Fruit fly (Drosophila melanogaster) whole organism, prepupa: Measurements from ENCODE around the gene sky.

ENCODE experiments used
- Blimp-1 ChIP-seq: fragments of 200-800 bp; sonication (Bioruptor generic); optimal IDR thresholded peaks from 3 replicates; lab custom pipeline; 2017; ENCODE audit warnings: missing biosample characterization, missing genetic modification characterization, mild to moderate bottlenecking, moderate library complexity, missing genetic modification reagents
- CG10631 ChIP-seq: fragments of 200-800 bp; sonication (Bioruptor generic); optimal IDR thresholded peaks from 2 replicates; lab custom pipeline; 2016; ENCODE audit warnings: missing biosample characterization, missing genetic modification characterization
- CG10669 ChIP-seq: fragments of 200-800 bp; sonication (Bioruptor generic); optimal IDR thresholded peaks from 3 replicates; lab custom pipeline; 2018; ENCODE audit warnings: missing biosample characterization, mild to moderate bottlenecking, missing genetic modification characterization, moderate library complexity
- CG11762 ChIP-seq: fragments of 200-800 bp; sonication (Bioruptor generic); optimal IDR thresholded peaks from 3 replicates; lab custom pipeline; 2016; ENCODE audit warnings: missing biosample characterization, missing genetic modification characterization; ENCODE audit not compliant: insufficient read depth
- CG11902 ChIP-seq: fragments of 200-800 bp; sonication (Bioruptor generic); optimal IDR thresholded peaks from 3 replicates; lab custom pipeline; 2016; ENCODE audit warnings: missing biosample characterization, missing genetic modification characterization
- CG15336 ChIP-seq: fragments of 200-800 bp; sonication (Bioruptor generic); IDR thresholded peaks from 2 replicates; pipeline ENCODE4 v1.3.6; 2022; ENCODE audit warnings: missing biosample characterization, missing genetic modification characterization
- CG3032 ChIP-seq: fragments of 200-800 bp; optimal IDR thresholded peaks from 2 replicates; lab custom pipeline; 2019; ENCODE audit warnings: missing biosample characterization, mild to moderate bottlenecking, missing genetic modification characterization, moderate library complexity
- CG31627 ChIP-seq: fragments of 200-800 bp; sonication (Bioruptor generic); optimal IDR thresholded peaks from 3 replicates; lab custom pipeline; 2016; ENCODE audit warnings: missing biosample characterization, missing genetic modification characterization
- CG34406 ChIP-seq: fragments of 200-800 bp; sonication (Bioruptor generic); optimal IDR thresholded peaks from 3 replicates; lab custom pipeline; 2016; ENCODE audit warnings: missing biosample characterization, missing genetic modification characterization
- CG3919 ChIP-seq: fragments of 200-800 bp; sonication (Bioruptor generic); optimal IDR thresholded peaks from 3 replicates; lab custom pipeline; 2016; ENCODE audit warnings: missing biosample characterization, missing genetic modification characterization
- CG6276 ChIP-seq: fragments of 200-800 bp; sonication (Bioruptor generic); optimal IDR thresholded peaks from 2 replicates; lab custom pipeline; 2017; ENCODE audit warnings: missing biosample characterization, mild to moderate bottlenecking, missing genetic modification characterization
- CG6792 ChIP-seq: fragments of 200-800 bp; sonication (Bioruptor generic); optimal IDR thresholded peaks from 3 replicates; lab custom pipeline; 2016; ENCODE audit warnings: missing biosample characterization, missing genetic modification characterization
- CG6808 ChIP-seq: fragments of 200-800 bp; sonication (Bioruptor generic); optimal IDR thresholded peaks from 3 replicates; lab custom pipeline; 2017; ENCODE audit warnings: missing biosample characterization, missing genetic modification characterization, mild to moderate bottlenecking, moderate library complexity, missing genetic modification reagents
- CG6854 ChIP-seq: fragments of 200-800 bp; sonication (Bioruptor generic); optimal IDR thresholded peaks from 2 replicates; lab custom pipeline; 2017; ENCODE audit warnings: missing biosample characterization, mild to moderate bottlenecking, missing genetic modification characterization
- CG7368 ChIP-seq: fragments of 200-800 bp; sonication (Bioruptor generic); optimal IDR thresholded peaks from 3 replicates; lab custom pipeline; 2016; ENCODE audit warnings: missing biosample characterization, missing genetic modification characterization
- CG8119 ChIP-seq: fragments of 200-800 bp; sonication (Bioruptor generic); IDR thresholded peaks from 3 replicates; pipeline ENCODE4 v1.3.6; 2022; ENCODE audit warnings: missing biosample characterization, missing genetic modification characterization
- CG8319 ChIP-seq: fragments of 200-800 bp; sonication (Bioruptor generic); optimal IDR thresholded peaks from 3 replicates; lab custom pipeline; 2016; ENCODE audit warnings: missing biosample characterization, missing genetic modification characterization
- CG8632 ChIP-seq: fragments of 200-800 bp; sonication (Bioruptor generic); optimal IDR thresholded peaks from 3 replicates; lab custom pipeline; 2016; ENCODE audit warnings: missing biosample characterization, missing genetic modification characterization
- CG9139 ChIP-seq: fragments of 200-800 bp; sonication (Bioruptor generic); optimal IDR thresholded peaks from 3 replicates; lab custom pipeline; 2017; ENCODE audit warnings: missing biosample characterization, mild to moderate bottlenecking, missing genetic modification characterization
- Eip75B ChIP-seq: fragments of 200-800 bp; sonication (Bioruptor generic); optimal IDR thresholded peaks from 3 replicates; lab custom pipeline; 2016; ENCODE audit warnings: missing biosample characterization, missing genetic modification characterization
- Eip78C ChIP-seq: fragments of 200-800 bp; sonication (Bioruptor generic); peaks from one replicate; lab custom pipeline; 2016; ENCODE audit warnings: missing biosample characterization, missing genetic modification characterization
- Eip93F ChIP-seq: fragments of 200-800 bp; sonication (Bioruptor generic); optimal IDR thresholded peaks from 2 replicates; lab custom pipeline; 2016; ENCODE audit warnings: missing biosample characterization, mild to moderate bottlenecking, missing genetic modification characterization
- Ets96B ChIP-seq: fragments of 200-800 bp; optimal IDR thresholded peaks from 2 replicates; lab custom pipeline; 2019; ENCODE audit warnings: missing biosample characterization, mild to moderate bottlenecking, missing genetic modification characterization, moderate library complexity
- Gug ChIP-seq: fragments of 200-800 bp; sonication (Bioruptor generic); IDR thresholded peaks from 2 replicates; pipeline ENCODE4 v1.3.6; 2022; ENCODE audit warnings: missing biosample characterization, missing genetic modification characterization
- Hr38 ChIP-seq: sonication (Bioruptor generic); optimal IDR thresholded peaks from 2 replicates; lab custom pipeline; 2016; ENCODE audit warnings: missing biosample characterization, missing genetic modification characterization
- Hr39 ChIP-seq: fragments of 200-800 bp; sonication (Bioruptor generic); optimal IDR thresholded peaks from 2 replicates; lab custom pipeline; 2016; ENCODE audit warnings: missing biosample characterization, missing genetic modification characterization
- Met ChIP-seq: fragments of 200-800 bp; sonication (Bioruptor generic); optimal IDR thresholded peaks from 3 replicates; lab custom pipeline; 2016; ENCODE audit warnings: missing biosample characterization, missing genetic modification characterization
- OdsH ChIP-seq: fragments of 200-800 bp; sonication (Bioruptor generic); optimal IDR thresholded peaks from 3 replicates; lab custom pipeline; 2016; ENCODE audit warnings: missing biosample characterization, missing genetic modification characterization
- Smox ChIP-seq: fragments of 200-800 bp; sonication (Bioruptor generic); optimal IDR thresholded peaks from 3 replicates; lab custom pipeline; 2016; ENCODE audit warnings: missing biosample characterization, missing genetic modification characterization
- Sox14 ChIP-seq: fragments of 200-800 bp; sonication (Bioruptor generic); optimal IDR thresholded peaks from 3 replicates; lab custom pipeline; 2016; ENCODE audit warnings: missing biosample characterization, missing genetic modification characterization
- Sox15 ChIP-seq: fragments of 200-800 bp; sonication (Bioruptor generic); optimal IDR thresholded peaks from 3 replicates; lab custom pipeline; 2016; ENCODE audit warnings: missing biosample characterization, missing genetic modification characterization
- achi ChIP-seq: fragments of 200-800 bp; sonication (Bioruptor generic); optimal IDR thresholded peaks from 3 replicates; lab custom pipeline; 2016; ENCODE audit warnings: missing biosample characterization, missing genetic modification characterization
- acj6 ChIP-seq: fragments of 200-800 bp; sonication (Bioruptor generic); optimal IDR thresholded peaks from 3 replicates; lab custom pipeline; 2016; ENCODE audit warnings: missing biosample characterization, missing genetic modification characterization
- cyc ChIP-seq: fragments of 200-800 bp; sonication (Bioruptor generic); optimal IDR thresholded peaks from 3 replicates; lab custom pipeline; 2016; ENCODE audit warnings: missing biosample characterization, missing genetic modification characterization
- dac ChIP-seq: fragments of 200-800 bp; sonication (Bioruptor generic); optimal IDR thresholded peaks from 2 replicates; lab custom pipeline; 2017; ENCODE audit warnings: missing biosample characterization, mild to moderate bottlenecking, missing genetic modification characterization
- dsx ChIP-seq: fragments of 200-800 bp; optimal IDR thresholded peaks from 3 replicates; lab custom pipeline; 2019; ENCODE audit warnings: missing biosample characterization, mild to moderate bottlenecking, missing genetic modification characterization, moderate library complexity; ENCODE audit not compliant: poor library complexity, severe bottlenecking
- eg ChIP-seq: fragments of 200-800 bp; sonication (Bioruptor generic); IDR thresholded peaks from 3 replicates; pipeline ENCODE4 v1.3.6; 2022; ENCODE audit warnings: missing biosample characterization, missing genetic modification characterization
- esn ChIP-seq: fragments of 200-800 bp; sonication (Bioruptor generic); optimal IDR thresholded peaks from 2 replicates; lab custom pipeline; 2016; ENCODE audit warnings: missing biosample characterization, mild to moderate bottlenecking, missing genetic modification characterization, moderate library complexity
- fd59A ChIP-seq: fragments of 200-800 bp; sonication (Bioruptor generic); optimal IDR thresholded peaks from 2 replicates; lab custom pipeline; 2017; ENCODE audit warnings: missing biosample characterization, mild to moderate bottlenecking, missing genetic modification characterization, missing genetic modification reagents
- fd85E ChIP-seq: fragments of 200-800 bp; sonication (Bioruptor generic); optimal IDR thresholded peaks from 3 replicates; lab custom pipeline; 2016; ENCODE audit warnings: missing biosample characterization, missing genetic modification characterization
- fkh ChIP-seq: fragments of 200-800 bp; sonication (Bioruptor generic); optimal IDR thresholded peaks from 3 replicates; lab custom pipeline; 2017; ENCODE audit warnings: missing biosample characterization, mild to moderate bottlenecking, missing genetic modification characterization, moderate library complexity
- lz ChIP-seq: fragments of 200-800 bp; sonication (Bioruptor generic); optimal IDR thresholded peaks from 3 replicates; lab custom pipeline; 2016; ENCODE audit warnings: missing biosample characterization, missing genetic modification characterization
- net ChIP-seq: fragments of 200-800 bp; sonication (Bioruptor generic); optimal IDR thresholded peaks from 3 replicates; lab custom pipeline; 2016; ENCODE audit warnings: missing biosample characterization, missing genetic modification characterization
- pdm3 ChIP-seq: fragments of 200-800 bp; sonication (Bioruptor generic); optimal IDR thresholded peaks from 3 replicates; lab custom pipeline; 2016; ENCODE audit warnings: missing biosample characterization, missing genetic modification characterization
- salr ChIP-seq, 2 experiments: fragments of 200-800 bp; sonication (Bioruptor generic); optimal IDR thresholded peaks; 3 replicates each; lab custom pipeline; 2016 to 2018; ENCODE audit warnings: missing biosample characterization in 2 of 2, missing genetic modification characterization in 2 of 2, mild to moderate bottlenecking in 1 of 2
- spab ChIP-seq: fragments of 200-800 bp; sonication (Bioruptor generic); optimal IDR thresholded peaks from 2 replicates; lab custom pipeline; 2017; ENCODE audit warnings: missing biosample characterization, mild to moderate bottlenecking, missing genetic modification characterization, missing genetic modification reagents
- ss ChIP-seq, 2 experiments: fragments of 200-800 bp; sonication (Bioruptor generic); optimal IDR thresholded peaks; 2 replicates in 1 of 2; 3 replicates in 1 of 2; lab custom pipeline; 2017 to 2018; ENCODE audit warnings: mild to moderate bottlenecking in 2 of 2, missing biosample characterization in 2 of 2, missing genetic modification characterization in 2 of 2, moderate library complexity in 1 of 2
- topi ChIP-seq: fragments of 200-800 bp; sonication (Bioruptor generic); optimal IDR thresholded peaks from 3 replicates; lab custom pipeline; 2016; ENCODE audit warnings: missing biosample characterization, missing genetic modification characterization
- vri ChIP-seq: fragments of 200-800 bp; sonication (Bioruptor generic); optimal IDR thresholded peaks from 3 replicates; lab custom pipeline; 2016; ENCODE audit warnings: missing biosample characterization, mild to moderate bottlenecking, missing genetic modification characterization

The sky gene

DNA sequence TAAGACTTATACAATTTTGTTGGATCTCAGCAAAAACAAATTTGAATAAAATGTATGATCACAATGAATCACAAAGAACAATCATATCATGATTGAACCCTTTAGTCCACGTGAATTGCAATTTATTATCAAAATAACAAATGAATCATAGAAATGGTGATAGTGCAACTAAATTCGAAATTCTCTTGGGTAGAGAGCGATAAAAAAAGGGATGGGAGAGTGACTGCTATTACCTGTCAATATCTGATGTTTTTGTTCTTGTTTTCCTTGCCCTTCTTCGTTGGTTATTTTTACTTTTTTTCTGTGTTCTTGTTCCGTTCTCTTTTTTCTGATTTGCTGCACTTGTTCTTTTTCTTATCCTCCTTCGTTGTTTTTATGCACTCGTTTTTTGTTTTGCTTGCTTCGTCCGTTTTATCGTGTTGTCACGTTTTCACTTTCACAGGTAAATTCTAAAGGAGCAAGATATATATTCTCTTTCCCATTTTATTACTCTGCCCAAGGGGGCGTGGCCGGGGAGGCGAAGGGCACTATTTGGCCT is 2.0 kb downstream of the sky start (continued):
- TF ChIP-seq CG6792 (GFP tag; lab: Kevin White, UChicago), result no peak
- TF ChIP-seq, all 60 proteins: peak for 13

DNA sequence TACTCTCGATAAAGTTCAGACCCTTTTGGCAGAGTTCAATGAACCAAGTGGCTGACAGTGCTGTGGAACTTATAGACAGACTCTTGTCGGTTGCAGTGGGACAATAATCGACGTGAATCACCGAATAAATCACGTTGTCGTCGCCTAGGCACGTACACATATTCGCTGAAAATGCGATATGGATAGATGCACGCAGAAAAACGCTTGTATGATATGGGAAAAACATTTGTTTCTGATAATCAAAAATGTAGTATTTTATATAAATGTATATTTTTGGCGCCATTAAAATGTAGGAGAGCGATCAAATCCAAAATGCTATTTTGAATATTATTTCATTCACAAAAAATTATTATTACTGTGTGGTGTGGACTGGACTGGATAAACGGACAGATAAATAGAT is 3.5 kb downstream of the sky start:
- TF ChIP-seq ss (GFP tag; optimal IDR thresholded peaks at IDR 0.05; lab: Kevin White, UChicago) (peak; percentile 35 to 52), OdsH (GFP tag; lab: Kevin White, UChicago) (peak; percentile 76), CG6276 (GFP tag; lab: Kevin White, UChicago) (peak; percentile 67), spab (GFP tag; lab: Kevin White, UChicago) (peak; percentile 49), lz (GFP tag; lab: Kevin White, UChicago) (peak; percentile 29), Gug (GFP tag; lab: Robert Waterston, UW) (peak; percentile 81), Eip78C (GFP tag; lab: Kevin White, UChicago) (peak; percentile 94), Ets96B (tag; lab: Kevin White, UChicago) (peak; percentile 77), cyc (GFP tag; lab: Kevin White, UChicago) (peak; percentile 30), CG10669 (GFP tag; lab: Kevin White, UChicago) (peak; percentile 69), CG9139 (GFP tag; lab: Kevin White, UChicago) (peak; percentile 15), salr (GFP tag; optimal IDR thresholded peaks at IDR 0.05; lab: Kevin White, UChicago) (peak in 1 of 2 experiments; percentile 57), Sox14 (peak; percentile 53), achi (GFP tag; lab: Kevin White, UChicago) (peak; percentile 73), CG8632 (GFP tag; lab: Kevin White, UChicago) (peak; percentile 43), net (GFP tag; lab: Kevin White, UChicago) (peak; percentile 55), CG6808 (GFP tag; lab: Kevin White, UChicago) (peak; percentile 60), eg (GFP tag; lab: Robert Waterston, UW) (peak; percentile 88), dac (GFP tag; lab: Kevin White, UChicago) (no peak), dsx (GFP tag; lab: Kevin White, UChicago) (peak; percentile 59), Sox15 (GFP tag; lab: Kevin White, UChicago) (no peak), CG8119 (GFP tag; lab: Robert Waterston, UW) (peak; percentile 84), Eip75B (GFP tag; lab: Kevin White, UChicago) (peak; percentile 42), Met (GFP tag; lab: Kevin White, UChicago) (peak; percentile 60), CG15336 (peak; percentile 89), CG3919 (GFP tag; lab: Kevin White, UChicago) (peak; percentile 71), topi (GFP tag; lab: Kevin White, UChicago) (peak; percentile 44), CG31627 (GFP tag; lab: Kevin White, UChicago) (peak; percentile 36), Hr38 (GFP tag; lab: Kevin White, UChicago) (no peak), esn (GFP tag; lab: Kevin White, UChicago) (peak; percentile 48), Smox (GFP tag; lab: Kevin White, UChicago) (peak; percentile 59), vri (GFP tag; lab: Kevin White, UChicago) (no peak), CG10631 (GFP tag; lab: Kevin White, UChicago) (peak; percentile 70), CG7368 (no peak), pdm3 (GFP tag; lab: Kevin White, UChicago) (peak; percentile 72), CG3032 (tag; lab: Kevin White, UChicago) (peak; percentile 66), CG6792 (GFP tag; lab: Kevin White, UChicago) (peak; percentile 53), CG11902 (GFP tag; lab: Kevin White, UChicago) (peak; percentile 22), CG11762 (GFP tag; lab: Kevin White, UChicago) (peak; percentile 20), Blimp-1 (no peak), CG6854 (GFP tag; lab: Kevin White, UChicago) (no peak), Eip93F (GFP tag; lab: Kevin White, UChicago) (no peak), Hr39 (GFP tag; lab: Kevin White, UChicago) (peak; percentile 25), fd59A (peak; percentile 17), fd85E (GFP tag; lab: Kevin White, UChicago) (no peak), CG8319 (no peak), fkh (GFP tag; lab: Kevin White, UChicago) (no peak), acj6 (GFP tag; lab: Kevin White, UChicago) (peak; percentile 65), CG34406 (GFP tag; lab: Kevin White, UChicago) (peak; percentile 54)
